Worm (Caenorhabditis elegans): ENCODE data around the gene mpz-1.

DNA sequence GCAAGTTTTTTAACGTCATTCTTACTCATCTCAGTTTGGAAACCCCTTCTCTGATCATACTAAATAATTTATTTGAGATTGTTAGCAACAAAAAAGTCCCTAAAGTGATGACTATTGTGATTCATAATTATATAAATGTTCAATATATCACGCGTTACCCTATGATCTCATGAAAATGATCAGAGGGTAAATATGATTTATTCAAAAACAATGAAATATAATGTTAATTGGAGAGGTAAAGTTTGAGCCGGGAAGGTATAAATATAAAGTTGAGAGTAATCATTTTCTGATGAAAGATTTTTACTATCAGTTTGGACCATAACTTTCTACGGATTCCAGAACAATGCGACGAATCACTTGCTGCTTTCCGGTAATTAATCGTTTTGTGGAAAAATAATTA, 40.9 kb downstream of the mpz-1 start, which contains the start of gene C52A11.3:
- TF ChIP-seq skn-1 (tag; optimal IDR thresholded peaks at IDR 0.05): no peak
- no peak for TF ChIP-seq sma-3 (GFP tag; optimal IDR thresholded peaks at IDR 0.05)
